Worm (Caenorhabditis elegans): ENCODE measurements around the gene T13C2.2.

DNA sequence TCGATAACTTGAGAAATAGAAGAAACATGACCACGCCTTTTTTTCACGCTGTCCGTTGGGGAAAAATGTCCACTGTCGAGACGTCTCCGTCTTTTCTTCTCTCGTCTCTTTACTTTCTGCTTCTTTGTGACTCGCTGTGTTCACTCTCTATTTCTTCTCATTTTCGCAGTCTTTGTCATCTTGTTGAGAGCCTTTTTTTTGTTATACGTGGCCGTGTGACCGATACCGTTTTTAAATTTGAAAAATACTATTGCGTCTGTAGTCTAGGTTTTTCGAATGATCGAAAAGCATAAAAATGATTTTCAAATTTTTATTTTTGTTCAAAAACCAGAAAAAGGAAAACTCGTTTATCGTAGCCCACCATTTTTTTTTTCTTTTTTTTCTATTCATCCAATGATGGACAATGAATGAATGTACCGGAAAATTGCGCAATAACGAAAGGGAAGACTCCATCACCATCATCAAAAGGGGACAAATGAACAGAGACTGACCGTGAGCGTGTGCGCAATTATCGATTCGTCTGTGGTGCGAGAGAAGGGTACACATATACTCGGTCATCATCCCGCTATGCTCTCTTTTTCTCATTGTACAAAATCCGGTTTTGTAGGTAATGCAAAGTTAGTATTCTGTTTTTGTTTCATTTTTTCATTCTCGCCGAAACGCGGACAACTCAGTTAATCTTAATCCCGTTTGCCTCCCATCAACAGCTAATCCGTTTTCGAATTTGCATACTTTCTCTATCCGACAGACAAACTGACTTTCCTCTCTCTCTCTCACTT is 52.4 kb downstream of the T13C2.2 start:
- no peak for TF ChIP-seq snpc-4 (tag; optimal IDR thresholded peaks at IDR 0.05)
- TF ChIP-seq hlh-30 (tag; optimal IDR thresholded peaks at IDR 0.05; ENCODE audit: insufficient read depth), result peak; percentile 47
- no peak for TF ChIP-seq nhr-77 (tag; optimal IDR thresholded peaks at IDR 0.05)
- no peak for TF ChIP-seq nhr-25 (tag; optimal IDR thresholded peaks at IDR 0.05; ENCODE audit: borderline replicate concordance, insufficient read depth)
- TF ChIP-seq saeg-2 (GFP tag; IDR thresholded peaks at IDR 0.05), result no peak
